Worm (Caenorhabditis elegans) whole organism, L4 larva: ENCODE data around the gene K03B8.6.
A peak's percentile ranks its signal among the peaks of the same experiment; 100 is the strongest.

ENCODE experiments used
- F44E2.7 ChIP-seq: fragments of 200-800 bp; sonication (Bioruptor generic); IDR thresholded peaks from 2 replicates; pipeline ENCODE4 v2.1.2; 2022; ENCODE audit warnings: missing genetic modification characterization, missing compliant biosample characterization
- R02D3.7 ChIP-seq: fragments of 150-350 bp; sonication (generic microtip); optimal IDR thresholded peaks from 3 replicates; lab custom pipeline; 2014; ENCODE audit warnings: missing biosample characterization, missing genetic modification characterization
- Y105C5A.15 ChIP-seq: fragments of 200-800 bp; sonication (Bioruptor generic); IDR thresholded peaks from 2 replicates; pipeline ENCODE4 v1.3.6; 2022; ENCODE audit warnings: missing genetic modification characterization, missing compliant biosample characterization
- ZK337.2 ChIP-seq: fragments of 200-800 bp; sonication (Bioruptor generic); IDR thresholded peaks from 2 replicates; pipeline ENCODE4 v1.3.6; 2022; ENCODE audit warnings: missing genetic modification reagents, missing genetic modification characterization, missing compliant biosample characterization
- aha-1 ChIP-seq: fragments of 150-350 bp; peaks from one replicate; lab custom pipeline; 2014; ENCODE audit warnings: missing biosample characterization, missing genetic modification characterization
- arid-1 ChIP-seq: fragments of 200-800 bp; sonication (Bioruptor generic); conservative IDR thresholded peaks from 2 replicates; pipeline ENCODE4 v1.3.6; 2022; ENCODE audit warnings: missing genetic modification reagents, missing genetic modification characterization, missing compliant biosample characterization
- attf-4 ChIP-seq: sonication (generic microtip); optimal IDR thresholded peaks from 3 replicates; lab custom pipeline; 2017; ENCODE audit warnings: missing biosample characterization, missing genetic modification characterization
- ceh-82 ChIP-seq: sonication (generic microtip); optimal IDR thresholded peaks from 2 replicates; lab custom pipeline; 2017; ENCODE audit warnings: missing biosample characterization, missing genetic modification characterization
- dpl-1 ChIP-seq: fragments of 150-350 bp; optimal IDR thresholded peaks from 2 replicates; lab custom pipeline; 2014; ENCODE audit warnings: missing biosample characterization, missing genetic modification reagents, missing genetic modification characterization
- duxl-1 ChIP-seq: sonication (generic microtip); optimal IDR thresholded peaks from 2 replicates; lab custom pipeline; 2016; ENCODE audit warnings: mild to moderate bottlenecking, missing genetic modification characterization, moderate library complexity, missing compliant biosample characterization; ENCODE audit not compliant: poor library complexity
- egl-27 ChIP-seq: sonication (generic microtip); optimal IDR thresholded peaks from 3 replicates; lab custom pipeline; 2017; ENCODE audit warnings: missing biosample characterization, missing genetic modification reagents, missing genetic modification characterization
- hlh-11 ChIP-seq: fragments of 200-800 bp; sonication (Bioruptor generic); optimal IDR thresholded peaks from 2 replicates; lab custom pipeline; 2018; ENCODE audit warnings: mild to moderate bottlenecking, missing genetic modification characterization, missing compliant biosample characterization
- lin-29 ChIP-seq: fragments of 200-800 bp; sonication (Bioruptor generic); IDR thresholded peaks from 2 replicates; pipeline ENCODE4 v1.3.6; 2022; ENCODE audit warnings: missing genetic modification reagents, missing genetic modification characterization, missing compliant biosample characterization
- mxl-2 ChIP-seq: fragments of 200-800 bp; sonication (Bioruptor generic); conservative IDR thresholded peaks from 2 replicates; pipeline ENCODE4 v1.3.6; 2022; ENCODE audit warnings: missing genetic modification reagents, missing genetic modification characterization, missing compliant biosample characterization
- mxl-3 ChIP-seq: fragments of 200-800 bp; sonication (Bioruptor generic); optimal IDR thresholded peaks from 2 replicates; lab custom pipeline; 2018; ENCODE audit warnings: mild to moderate bottlenecking, missing genetic modification characterization, missing compliant biosample characterization
- nhr-11 ChIP-seq: fragments of 150-350 bp; optimal IDR thresholded peaks from 2 replicates; lab custom pipeline; 2014; ENCODE audit warnings: missing biosample characterization, missing genetic modification characterization
- nhr-25 ChIP-seq: sonication (generic microtip); optimal IDR thresholded peaks from 2 replicates; lab custom pipeline; 2017; ENCODE audit warnings: missing genetic modification characterization, mild to moderate bottlenecking, missing compliant biosample characterization, antibody characterized with exemption, moderate library complexity, borderline replicate concordance; ENCODE audit not compliant: insufficient read depth
- nhr-28 ChIP-seq: fragments of 150-350 bp; optimal IDR thresholded peaks from 2 replicates; lab custom pipeline; 2014; ENCODE audit warnings: missing biosample characterization, missing genetic modification characterization
- nhr-41 ChIP-seq: fragments of 200-800 bp; sonication (Bioruptor generic); IDR thresholded peaks from 2 replicates; pipeline ENCODE4 v1.3.6; 2022; ENCODE audit warnings: missing genetic modification reagents, missing genetic modification characterization, missing compliant biosample characterization
- nhr-76 ChIP-seq: fragments of 150-350 bp; optimal IDR thresholded peaks from 2 replicates; lab custom pipeline; 2014; ENCODE audit warnings: missing biosample characterization, missing genetic modification characterization
- pqm-1 ChIP-seq: sonication (generic microtip); optimal IDR thresholded peaks from 2 replicates; lab custom pipeline; 2017; ENCODE audit warnings: missing biosample characterization, missing genetic modification characterization
- sdz-12 ChIP-seq: fragments of 200-800 bp; sonication (Bioruptor generic); optimal IDR thresholded peaks from 2 replicates; lab custom pipeline; 2018; ENCODE audit warnings: mild to moderate bottlenecking, missing genetic modification characterization, missing compliant biosample characterization
- set-16 ChIP-seq: fragments of 200-800 bp; sonication (Bioruptor generic); IDR thresholded peaks from 2 replicates; pipeline ENCODE4 v1.3.6; 2022; ENCODE audit warnings: missing genetic modification reagents, missing genetic modification characterization, missing compliant biosample characterization
- tra-1 ChIP-seq: fragments of 200-800 bp; sonication (Bioruptor generic); IDR thresholded peaks from 2 replicates; pipeline ENCODE4 v1.3.6; 2022; ENCODE audit warnings: missing genetic modification reagents, missing genetic modification characterization, missing compliant biosample characterization
- unc-39 ChIP-seq: sonication (generic microtip); optimal IDR thresholded peaks from 2 replicates; lab custom pipeline; 2017; ENCODE audit warnings: missing biosample characterization, missing genetic modification characterization
- zag-1 ChIP-seq: fragments of 150-350 bp; optimal IDR thresholded peaks from 2 replicates; lab custom pipeline; 2014; ENCODE audit warnings: missing biosample characterization, missing genetic modification characterization
- zfp-2 ChIP-seq: sonication (generic microtip); optimal IDR thresholded peaks from 2 replicates; lab custom pipeline; 2016; ENCODE audit warnings: mild to moderate bottlenecking, missing genetic modification characterization, missing compliant biosample characterization
- zfp-3 ChIP-seq: fragments of 200-800 bp; sonication (Bioruptor generic); conservative IDR thresholded peaks from 2 replicates; pipeline ENCODE4 v1.3.6; 2022; ENCODE audit warnings: missing genetic modification reagents, missing genetic modification characterization, missing compliant biosample characterization
- ztf-11 ChIP-seq: fragments of 150-350 bp; optimal IDR thresholded peaks from 2 replicates; lab custom pipeline; 2014; ENCODE audit warnings: missing biosample characterization, missing genetic modification characterization
- ztf-7 ChIP-seq: fragments of 150-350 bp; optimal IDR thresholded peaks from 2 replicates; lab custom pipeline; 2014; ENCODE audit warnings: missing biosample characterization, missing genetic modification characterization

Gene K03B8.6

ce11 chrV:11445375-11445774 is 38.0 kb downstream of the K03B8.6 start (continued):
- no peak for TF ChIP-seq duxl-1
- TF ChIP-seq mxl-2 (GFP tag; lab: Robert Waterston, UW), result no peak
- TF ChIP-seq, all 104 proteins: peak for 11

- TF ChIP-seq ztf-11 (tag; lab: Kevin White, UChicago) (no peak), set-16 (GFP tag; lab: Robert Waterston, UW) (no peak), nhr-41 (GFP tag; lab: Robert Waterston, UW) (no peak), ztf-7 (no peak), arid-1 (GFP tag; lab: Robert Waterston, UW) (no peak), R02D3.7 (tag; lab: Kevin White, UChicago) (no peak), zfp-2 (tag; lab: Kevin White, UChicago) (no peak), nhr-28 (tag; lab: Kevin White, UChicago) (no peak), unc-39 (tag; lab: Kevin White, UChicago) (no peak)
Observed at ce11 chrV:11446297-11446696, 38.9 kb downstream of the K03B8.6 start, which contains the start of gene mig-17. TSS of gene mig-17 (plus strand) at chrV:11446685.

ce11 chrV:11449404-11449803 is 42.0 kb downstream of the K03B8.6 start:
- no peak for TF ChIP-seq zfp-3 (GFP tag; lab: Robert Waterston, UW)
- TF ChIP-seq ZK337.2 (GFP tag; lab: Robert Waterston, UW), result no peak
- no peak for TF ChIP-seq ceh-82 (tag; lab: Kevin White, UChicago)
- no peak for TF ChIP-seq lin-29 (GFP tag; lab: Robert Waterston, UW)
- TF ChIP-seq F44E2.7 (GFP tag; lab: Robert Waterston, UW), result 0 out of 2 replicates have a peak, but pooled peaks have one; percentile 18
- no peak for TF ChIP-seq mxl-2 (GFP tag; lab: Robert Waterston, UW)
- no peak for TF ChIP-seq egl-27
- no peak for TF ChIP-seq Y105C5A.15 (GFP tag; lab: Robert Waterston, UW)
- no peak for TF ChIP-seq dpl-1
- TF ChIP-seq sdz-12 (GFP tag; lab: Kevin White, UChicago), result no peak
- TF ChIP-seq nhr-76 (tag; lab: Kevin White, UChicago), result no peak
- no peak for TF ChIP-seq mxl-3 (GFP tag; lab: Kevin White, UChicago)
- no peak for TF ChIP-seq nhr-25 (tag; lab: Kevin White, UChicago)
- no peak for TF ChIP-seq nhr-41 (GFP tag; lab: Robert Waterston, UW)
- no peak for TF ChIP-seq nhr-11 (tag; lab: Kevin White, UChicago)
- peak; percentile 93 for TF ChIP-seq set-16 (GFP tag; lab: Robert Waterston, UW)

- no peak for TF ChIP-seq pqm-1 (tag; lab: Kevin White, UChicago)
- peak; percentile 12 for TF ChIP-seq aha-1
Observed at ce11 chrV:11450257-11450656, 42.9 kb downstream of the K03B8.6 start, which contains the start of gene col-156. TSS of gene col-156 (minus strand) at chrV:11450357.

ce11 chrV:11454917-11455316 is 47.5 kb downstream of the K03B8.6 start:
- TF ChIP-seq zag-1 (tag; lab: Kevin White, UChicago) (no peak), attf-4 (tag; lab: Kevin White, UChicago) (no peak), tra-1 (GFP tag; lab: Robert Waterston, UW) (no peak), hlh-11 (tag; lab: Kevin White, UChicago) (no peak)
